Fruit fly (Drosophila melanogaster) whole organism, embryonic: ENCODE results near the gene sky.
A peak's percentile ranks its signal among the peaks of the same experiment; 100 is the strongest.

Experiments used
- Asciz ChIP-seq: fragments of 200-800 bp; sonication (Bioruptor generic); optimal IDR thresholded peaks from 2 replicates; lab custom pipeline; 2017; ENCODE audit warnings: missing biosample characterization, mild to moderate bottlenecking, missing genetic modification characterization, missing genetic modification reagents
- BtbVII ChIP-seq: fragments of 200-800 bp; sonication (Bioruptor generic); optimal IDR thresholded peaks from 3 replicates; lab custom pipeline; 2017; ENCODE audit warnings: missing biosample characterization, mild to moderate bottlenecking, missing genetic modification characterization
- CG10274 ChIP-seq: fragments of 200-800 bp; sonication (Bioruptor generic); optimal IDR thresholded peaks from 3 replicates; lab custom pipeline; 2017; ENCODE audit warnings: missing biosample characterization, mild to moderate bottlenecking, missing genetic modification characterization
- CG10543 ChIP-seq: fragments of 200-800 bp; sonication (Bioruptor generic); optimal IDR thresholded peaks from 3 replicates; lab custom pipeline; 2017; ENCODE audit warnings: missing biosample characterization, mild to moderate bottlenecking, missing genetic modification characterization, moderate library complexity
- CG11560 ChIP-seq: fragments of 200-800 bp; sonication (Bioruptor generic); IDR thresholded peaks from 3 replicates; pipeline ENCODE4 v1.3.6; 2022; ENCODE audit warnings: missing biosample characterization, missing genetic modification characterization
- CG12744 ChIP-seq: fragments of 200-800 bp; sonication (Bioruptor generic); optimal IDR thresholded peaks from 2 replicates; lab custom pipeline; 2016; ENCODE audit warnings: missing biosample characterization, missing genetic modification characterization
- CG13624 ChIP-seq: fragments of 200-800 bp; sonication (Bioruptor generic); optimal IDR thresholded peaks from 2 replicates; lab custom pipeline; 2016; ENCODE audit warnings: missing biosample characterization, missing genetic modification characterization
- CG16863 ChIP-seq: fragments of 200-800 bp; sonication (Bioruptor generic); optimal IDR thresholded peaks from 3 replicates; lab custom pipeline; 2016; ENCODE audit warnings: missing biosample characterization, missing genetic modification characterization
- CG17829 ChIP-seq: fragments of 200-800 bp; optimal IDR thresholded peaks from 2 replicates; lab custom pipeline; 2019; ENCODE audit warnings: missing biosample characterization, mild to moderate bottlenecking, missing genetic modification characterization, moderate library complexity
- CG1792 ChIP-seq: fragments of 200-800 bp; sonication (Bioruptor generic); optimal IDR thresholded peaks from 2 replicates; lab custom pipeline; 2016; ENCODE audit warnings: missing biosample characterization, missing genetic modification characterization
- CG18262 ChIP-seq: fragments of 200-800 bp; optimal IDR thresholded peaks from 3 replicates; lab custom pipeline; 2019; ENCODE audit warnings: missing biosample characterization, mild to moderate bottlenecking, missing genetic modification characterization, moderate library complexity
- CG2202 ChIP-seq: fragments of 200-800 bp; sonication (Bioruptor generic); optimal IDR thresholded peaks from 2 replicates; lab custom pipeline; 2018; ENCODE audit warnings: missing biosample characterization, mild to moderate bottlenecking, missing genetic modification characterization
- CG31365 ChIP-seq: fragments of 200-800 bp; sonication (Bioruptor generic); optimal IDR thresholded peaks from 2 replicates; lab custom pipeline; 2018; ENCODE audit warnings: missing biosample characterization, mild to moderate bottlenecking, missing genetic modification characterization
- CG3281 ChIP-seq: fragments of 200-800 bp; sonication (Bioruptor generic); optimal IDR thresholded peaks from 3 replicates; lab custom pipeline; 2017; ENCODE audit warnings: missing biosample characterization, mild to moderate bottlenecking, missing genetic modification characterization
- CG6854 ChIP-seq: fragments of 200-800 bp; sonication (Bioruptor generic); optimal IDR thresholded peaks from 3 replicates; lab custom pipeline; 2017; ENCODE audit warnings: missing biosample characterization, mild to moderate bottlenecking, missing genetic modification characterization
- CG7745 ChIP-seq: fragments of 200-800 bp; sonication (Bioruptor generic); optimal IDR thresholded peaks from 2 replicates; lab custom pipeline; 2018; ENCODE audit warnings: missing biosample characterization, mild to moderate bottlenecking, missing genetic modification characterization, moderate library complexity
- CG9215 ChIP-seq: fragments of 200-800 bp; sonication (Bioruptor generic); IDR thresholded peaks from 2 replicates; pipeline ENCODE4 v1.3.6; 2022; ENCODE audit warnings: missing biosample characterization, missing genetic modification characterization
- CG9797 ChIP-seq: fragments of 200-800 bp; sonication (Bioruptor generic); optimal IDR thresholded peaks from 3 replicates; lab custom pipeline; 2018; ENCODE audit warnings: missing biosample characterization, mild to moderate bottlenecking, missing genetic modification characterization
- CG9876 ChIP-seq: fragments of 200-800 bp; sonication (Bioruptor generic); optimal IDR thresholded peaks from 2 replicates; lab custom pipeline; 2016; ENCODE audit warnings: missing biosample characterization, missing genetic modification characterization
- E2f1 ChIP-seq: fragments of 200-800 bp; sonication (Bioruptor generic); IDR thresholded peaks from 2 replicates; pipeline ENCODE4 v1.3.6; 2022; ENCODE audit warnings: missing biosample characterization, missing genetic modification characterization
- Ets65A ChIP-seq: fragments of 200-800 bp; sonication (Bioruptor generic); peaks from one replicate; lab custom pipeline; 2016; ENCODE audit warnings: missing biosample characterization, missing genetic modification characterization
- HHEX ChIP-seq: fragments of 200-800 bp; sonication (Bioruptor generic); optimal IDR thresholded peaks from 3 replicates; lab custom pipeline; 2017; ENCODE audit warnings: missing biosample characterization, mild to moderate bottlenecking, missing genetic modification characterization, missing genetic modification reagents
- Hr51 ChIP-seq, 2 experiments: fragments of 200-800 bp; sonication (Bioruptor generic); optimal IDR thresholded peaks; 2 replicates in 1 of 2; 3 replicates in 1 of 2; lab custom pipeline; 2016 to 2018; ENCODE audit warnings: missing biosample characterization in 2 of 2, missing genetic modification characterization in 2 of 2, mild to moderate bottlenecking in 1 of 2, moderate library complexity in 1 of 2
- Lim3 ChIP-seq: fragments of 200-800 bp; sonication (Bioruptor generic); IDR thresholded peaks from 2 replicates; pipeline ENCODE4 v1.3.6; 2022; ENCODE audit warnings: missing biosample characterization, missing genetic modification characterization
- Meics ChIP-seq: fragments of 200-800 bp; sonication (Bioruptor generic); optimal IDR thresholded peaks from 2 replicates; lab custom pipeline; 2017; ENCODE audit warnings: missing biosample characterization, mild to moderate bottlenecking, missing genetic modification characterization
- NC2α ChIP-seq: fragments of 200-800 bp; sonication (Bioruptor generic); optimal IDR thresholded peaks from 2 replicates; lab custom pipeline; 2016; ENCODE audit warnings: missing biosample characterization, missing genetic modification characterization
- NC2β ChIP-seq: fragments of 200-800 bp; sonication (Bioruptor generic); optimal IDR thresholded peaks from 2 replicates; lab custom pipeline; 2016; ENCODE audit warnings: missing biosample characterization, missing genetic modification characterization
- Oli ChIP-seq: fragments of 200-800 bp; sonication (Bioruptor generic); optimal IDR thresholded peaks from 2 replicates; lab custom pipeline; 2018; ENCODE audit warnings: missing biosample characterization, mild to moderate bottlenecking, missing genetic modification characterization, moderate library complexity
- Rfx ChIP-seq: fragments of 200-800 bp; sonication (Bioruptor generic); IDR thresholded peaks from 2 replicates; pipeline ENCODE4 v1.3.6; 2022; ENCODE audit warnings: missing biosample characterization, missing genetic modification characterization
- Scr ChIP-seq: fragments of 200-800 bp; sonication (Bioruptor generic); IDR thresholded peaks from 2 replicates; pipeline ENCODE4 v1.3.6; 2022; ENCODE audit warnings: missing biosample characterization, missing genetic modification characterization; ENCODE audit not compliant: partially characterized antibody
- bowl ChIP-seq: fragments of 200-800 bp; sonication (Bioruptor generic); IDR thresholded peaks from 2 replicates; pipeline ENCODE4 v1.3.6; 2022; ENCODE audit warnings: missing biosample characterization, missing genetic modification characterization
- chinmo ChIP-seq: fragments of 200-800 bp; sonication (Bioruptor generic); IDR thresholded peaks from 4 replicates; pipeline ENCODE4 v1.3.6; 2022; ENCODE audit warnings: missing biosample characterization, missing genetic modification characterization; ENCODE audit not compliant: partially characterized antibody
- crp ChIP-seq, 2 experiments: fragments of 200-800 bp; sonication (Bioruptor generic); optimal IDR thresholded peaks; 2 replicates in 1 of 2; 3 replicates in 1 of 2; lab custom pipeline; 2017; ENCODE audit warnings: missing biosample characterization in 2 of 2, missing genetic modification characterization in 2 of 2, mild to moderate bottlenecking in 1 of 2, moderate library complexity in 1 of 2
- dan ChIP-seq: fragments of 200-800 bp; sonication (Bioruptor generic); IDR thresholded peaks from 2 replicates; pipeline ENCODE4 v1.3.6; 2022; ENCODE audit warnings: missing biosample characterization, missing genetic modification characterization
- dmrt99B ChIP-seq: fragments of 200-800 bp; sonication (Bioruptor generic); optimal IDR thresholded peaks from 2 replicates; lab custom pipeline; 2018; ENCODE audit warnings: missing biosample characterization, mild to moderate bottlenecking, missing genetic modification characterization, moderate library complexity
- emc ChIP-seq: fragments of 200-800 bp; sonication (Bioruptor generic); optimal IDR thresholded peaks from 2 replicates; lab custom pipeline; 2016; ENCODE audit warnings: missing biosample characterization, missing genetic modification characterization
- eyg ChIP-seq: fragments of 200-800 bp; sonication (Bioruptor generic); optimal IDR thresholded peaks from 3 replicates; lab custom pipeline; 2016; ENCODE audit warnings: missing biosample characterization, missing genetic modification characterization
- fru ChIP-seq: fragments of >200 bp; optimal IDR thresholded peaks from 2 replicates; lab custom pipeline; 2017
- hb ChIP-seq: fragments of 200-800 bp; sonication (Bioruptor generic); IDR thresholded peaks from 3 replicates; pipeline ENCODE4 v1.3.6; 2022; ENCODE audit warnings: missing biosample characterization, missing genetic modification characterization; ENCODE audit not compliant: partially characterized antibody
- hbn ChIP-seq: fragments of 200-800 bp; sonication (Bioruptor generic); IDR thresholded peaks from 2 replicates; pipeline ENCODE4 v1.3.6; 2022; ENCODE audit warnings: missing biosample characterization, missing genetic modification characterization; ENCODE audit not compliant: partially characterized antibody
- jigr1 ChIP-seq: fragments of 200-800 bp; sonication (Bioruptor generic); IDR thresholded peaks from 3 replicates; pipeline ENCODE4 v1.3.6; 2022; ENCODE audit warnings: missing biosample characterization, missing genetic modification characterization
- jing ChIP-seq: fragments of 200-800 bp; sonication (Bioruptor generic); optimal IDR thresholded peaks from 2 replicates; lab custom pipeline; 2018; ENCODE audit warnings: missing biosample characterization, mild to moderate bottlenecking, missing genetic modification characterization
- lov ChIP-seq, 2 experiments: fragments of 200-800 bp in 1 of 2; fragments of >200 bp in 1 of 2; sonication (Bioruptor generic) in 1 of 2; IDR thresholded peaks in 1 of 2; optimal IDR thresholded peaks in 1 of 2; 2 replicates in 1 of 2; 3 replicates in 1 of 2; pipeline versions ENCODE4 v1.3.6 to Lab custom; 2017 to 2022; ENCODE audit warnings: missing biosample characterization in 1 of 2, missing genetic modification characterization in 1 of 2
- phol ChIP-seq: fragments of 200-800 bp; sonication (Bioruptor generic); optimal IDR thresholded peaks from 3 replicates; lab custom pipeline; 2018; ENCODE audit warnings: missing biosample characterization, mild to moderate bottlenecking, missing genetic modification characterization, moderate library complexity
- pzg ChIP-seq: fragments of 200-800 bp; sonication (Bioruptor generic); optimal IDR thresholded peaks from 3 replicates; lab custom pipeline; 2018; ENCODE audit warnings: missing biosample characterization, mild to moderate bottlenecking, missing genetic modification characterization, moderate library complexity
- row ChIP-seq: fragments of 200-800 bp; sonication (Bioruptor generic); IDR thresholded peaks from 3 replicates; pipeline ENCODE4 v1.3.6; 2022; ENCODE audit warnings: missing biosample characterization, missing genetic modification characterization
- run ChIP-seq: fragments of 200-800 bp; sonication (Bioruptor generic); optimal IDR thresholded peaks from 3 replicates; lab custom pipeline; 2018; ENCODE audit warnings: missing biosample characterization, mild to moderate bottlenecking, missing genetic modification characterization
- sim ChIP-seq: fragments of 200-800 bp; sonication (Bioruptor generic); IDR thresholded peaks from 2 replicates; pipeline ENCODE4 v1.3.6; 2022; ENCODE audit warnings: missing biosample characterization, missing genetic modification characterization
- sisA ChIP-seq: fragments of 200-800 bp; sonication (Bioruptor generic); IDR thresholded peaks from 2 replicates; pipeline ENCODE4 v1.3.6; 2022; ENCODE audit warnings: missing biosample characterization, missing genetic modification characterization
- tin ChIP-seq: fragments of 200-800 bp; sonication (Bioruptor generic); optimal IDR thresholded peaks from 3 replicates; lab custom pipeline; 2016; ENCODE audit warnings: missing biosample characterization, missing genetic modification characterization

sky gene

DNA sequence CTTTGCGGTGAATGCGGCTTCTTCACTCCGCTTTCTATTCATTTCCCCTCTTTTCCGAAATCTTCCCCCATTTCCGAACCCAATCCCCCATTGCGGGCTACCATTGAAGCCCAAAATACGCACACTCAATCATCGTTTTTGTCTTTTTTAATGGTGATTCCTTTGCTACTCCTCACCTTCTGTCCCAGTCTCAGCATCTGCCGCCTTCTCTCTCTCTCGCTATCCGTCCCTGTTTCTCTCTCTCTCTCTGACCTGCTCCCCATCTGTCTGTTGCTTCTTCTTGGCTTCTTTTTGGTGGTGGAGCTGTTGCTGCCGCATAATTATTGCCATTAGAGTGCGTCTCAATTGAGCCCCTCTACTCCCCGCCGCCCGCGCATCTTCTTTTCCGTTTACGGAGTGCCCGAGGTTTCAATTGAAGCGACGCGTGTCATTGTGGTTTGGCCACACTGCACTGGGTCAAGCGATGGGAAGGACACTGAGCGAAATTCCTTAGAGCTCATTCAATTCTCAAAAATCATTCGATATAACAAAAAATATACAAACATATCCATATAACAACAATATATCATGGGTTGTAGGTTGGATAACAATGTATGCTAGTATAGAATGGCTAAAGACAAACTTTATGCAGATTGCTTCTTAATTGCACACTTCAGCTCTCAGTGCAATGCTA lies 26.3 kb upstream of the sky start (continued):
- TF ChIP-seq bowl (GFP tag; lab: Robert Waterston, UW) (no peak), Lim3 (GFP tag; lab: Robert Waterston, UW) (no peak), HHEX (GFP tag; lab: Kevin White, UChicago) (peak; percentile 34), crp (GFP tag; optimal IDR thresholded peaks at IDR 0.05; lab: Kevin White, UChicago) (no peak), NC2β (GFP tag; lab: Kevin White, UChicago) (peak; percentile 15), Meics (GFP tag; lab: Kevin White, UChicago) (peak; percentile 4), pzg (no peak), Rfx (GFP tag; lab: Robert Waterston, UW) (0 out of 2 replicates have a peak, but pooled peaks have one; percentile 6), CG17829 (peak; percentile 60), CG10274 (GFP tag; lab: Kevin White, UChicago) (no peak), CG3281 (GFP tag; lab: Kevin White, UChicago) (no peak), CG7745 (no peak), jing (peak; percentile 46), Asciz (GFP tag; lab: Kevin White, UChicago) (peak; percentile 43), CG31365 (no peak), Hr51 (GFP tag; optimal IDR thresholded peaks at IDR 0.05; lab: Kevin White, UChicago) (peak; percentile 18 to 43), CG2202 (tag; lab: Kevin White, UChicago) (peak; percentile 18), dmrt99B (tag; lab: Kevin White, UChicago) (peak; percentile 74), hbn (GFP tag; lab: Robert Waterston, UW) (no peak), run (tag; lab: Kevin White, UChicago) (peak; percentile 9), emc (GFP tag; lab: Kevin White, UChicago) (no peak), CG12744 (GFP tag; lab: Kevin White, UChicago) (no peak), lov (optimal IDR thresholded peaks at IDR 0.05; lab: Kevin White, UChicago) (no peak), lov (GFP tag; IDR thresholded peaks at IDR 0.05; lab: Robert Waterston, UW) (no peak), chinmo (no peak), jigr1 (no peak), CG11560 (tag; lab: Robert Waterston, UW) (no peak), BtbVII (peak; percentile 25), CG16863 (GFP tag; lab: Kevin White, UChicago) (peak; percentile 39), NC2α (peak; percentile 22), hb (GFP tag; lab: Robert Waterston, UW) (no peak), eyg (GFP tag; lab: Kevin White, UChicago) (no peak), row (GFP tag; lab: Robert Waterston, UW) (peak; percentile 63), CG10543 (GFP tag; lab: Kevin White, UChicago) (no peak), CG18262 (tag; lab: Kevin White, UChicago) (peak; percentile 68), Scr (no peak), phol (tag; lab: Kevin White, UChicago) (peak; percentile 68), tin (GFP tag; lab: Kevin White, UChicago) (peak; percentile 32), CG9876 (GFP tag; lab: Kevin White, UChicago) (no peak), dan (GFP tag; lab: Robert Waterston, UW) (no peak), CG9797 (GFP tag; lab: Kevin White, UChicago) (no peak), CG1792 (GFP tag; lab: Kevin White, UChicago) (no peak), sim (GFP tag; lab: Robert Waterston, UW) (no peak), fru (no peak), CG9215 (no peak), CG6854 (GFP tag; lab: Kevin White, UChicago) (no peak), CG13624 (no peak), Ets65A (GFP tag; lab: Kevin White, UChicago) (peak; percentile 74), E2f1 (GFP tag; lab: Robert Waterston, UW) (no peak), Oli (tag; lab: Kevin White, UChicago) (peak; percentile 55), sisA (GFP tag; lab: Robert Waterston, UW) (peak; percentile 49; the same call in 1 of the 2 replicates)
